Fruit fly (Drosophila melanogaster) whole organism, wandering third instar larva: ENCODE results near the gene Rel.

Source experiments
- Abd-B ChIP-seq: fragments of >200 bp; optimal IDR thresholded peaks from 2 replicates; lab custom pipeline; 2017; ENCODE audit warnings: missing biosample characterization, missing genetic modification characterization
- CG32264 ChIP-seq: fragments of 200-800 bp; sonication (Bioruptor generic); optimal IDR thresholded peaks from 2 replicates; lab custom pipeline; 2016; ENCODE audit warnings: missing biosample characterization, missing genetic modification characterization
- CG9705 ChIP-seq: fragments of 200-800 bp; sonication (Bioruptor generic); optimal IDR thresholded peaks from 2 replicates; lab custom pipeline; 2018; ENCODE audit warnings: missing biosample characterization, mild to moderate bottlenecking, missing genetic modification characterization
- CrebA ChIP-seq: fragments of 200-800 bp; sonication (Bioruptor generic); optimal IDR thresholded peaks from 2 replicates; lab custom pipeline; 2016; ENCODE audit warnings: missing biosample characterization, mild to moderate bottlenecking, missing genetic modification characterization, borderline replicate concordance
- Dfd ChIP-seq: fragments of >200 bp; optimal IDR thresholded peaks from 2 replicates; lab custom pipeline; 2017; ENCODE audit warnings: missing biosample characterization, missing genetic modification characterization
- Dif ChIP-seq: fragments of 200-275, 200-300 bp; sonication (Bioruptor generic); optimal IDR thresholded peaks from 2 replicates; lab custom pipeline; 2018; ENCODE audit warnings: missing biosample characterization, missing genetic modification characterization; ENCODE audit not compliant: partially characterized antibody
- GATAd ChIP-seq: sonication (Bioruptor generic); optimal IDR thresholded peaks from 2 replicates; lab custom pipeline; 2016; ENCODE audit warnings: missing biosample characterization, missing genetic modification characterization
- HLH106 ChIP-seq: fragments of 200-800 bp; optimal IDR thresholded peaks from 3 replicates; lab custom pipeline; 2019; ENCODE audit warnings: missing biosample characterization, mild to moderate bottlenecking, missing genetic modification characterization, moderate library complexity
- Hnf4 ChIP-seq: fragments of 200-800 bp; sonication (Bioruptor generic); optimal IDR thresholded peaks from 2 replicates; lab custom pipeline; 2016; ENCODE audit warnings: missing biosample characterization, mild to moderate bottlenecking, missing genetic modification characterization
- Hr78 ChIP-seq: fragments of >200 bp; optimal IDR thresholded peaks from 2 replicates; lab custom pipeline; 2017; ENCODE audit warnings: missing biosample characterization, missing genetic modification characterization
- Hr83 ChIP-seq: fragments of 200-300 bp; sonication (Bioruptor generic); optimal IDR thresholded peaks from 2 replicates; lab custom pipeline; 2016; ENCODE audit warnings: missing biosample characterization, mild to moderate bottlenecking, missing genetic modification characterization, moderate library complexity; ENCODE audit not compliant: poor library complexity, severe bottlenecking
- Jra ChIP-seq: sonication (Bioruptor generic); optimal IDR thresholded peaks from 2 replicates; lab custom pipeline; 2016; ENCODE audit warnings: missing biosample characterization, missing genetic modification characterization
- Mio ChIP-seq: sonication (Bioruptor generic); optimal IDR thresholded peaks from 2 replicates; lab custom pipeline; 2016; ENCODE audit warnings: missing biosample characterization, missing genetic modification characterization
- Myc ChIP-seq: fragments of >200 bp; optimal IDR thresholded peaks from 2 replicates; lab custom pipeline; 2017
- N ChIP-seq: fragments of >200 bp; optimal IDR thresholded peaks from 2 replicates; lab custom pipeline; 2018; ENCODE audit warnings: missing biosample characterization, missing external identifiers, missing genetic modification characterization
- OdsH ChIP-seq: fragments of 200-800 bp; sonication (Bioruptor generic); optimal IDR thresholded peaks from 2 replicates; lab custom pipeline; 2016; ENCODE audit warnings: missing biosample characterization, mild to moderate bottlenecking, missing genetic modification characterization
- Rel ChIP-seq, 2 experiments: fragments of 200-800 bp; sonication (Bioruptor generic) in 1 of 2; optimal IDR thresholded peaks; 2 replicates in 1 of 2; 3 replicates in 1 of 2; lab custom pipeline; 2016 to 2019; ENCODE audit warnings: mild to moderate bottlenecking in 2 of 2, missing biosample characterization in 2 of 2, missing genetic modification characterization in 2 of 2, moderate library complexity in 1 of 2
- Sp1 ChIP-seq: fragments of 200-800 bp; sonication (Bioruptor generic); optimal IDR thresholded peaks from 3 replicates; lab custom pipeline; 2019; ENCODE audit warnings: missing biosample characterization, mild to moderate bottlenecking, missing genetic modification characterization, moderate library complexity
- Vsx2 ChIP-seq: fragments of 200-300, 225-300 bp; sonication (Bioruptor generic); optimal IDR thresholded peaks from 2 replicates; lab custom pipeline; 2018; ENCODE audit warnings: missing biosample characterization, missing genetic modification characterization; ENCODE audit not compliant: partially characterized antibody
- br ChIP-seq: fragments of 200-800 bp; sonication (Bioruptor generic); optimal IDR thresholded peaks from 2 replicates; lab custom pipeline; 2016; ENCODE audit warnings: missing biosample characterization, missing genetic modification characterization
- brk ChIP-seq: fragments of 200-800 bp; sonication (Bioruptor generic); optimal IDR thresholded peaks from 2 replicates; lab custom pipeline; 2016; ENCODE audit warnings: missing biosample characterization, mild to moderate bottlenecking, missing genetic modification characterization
- dl ChIP-seq, 2 experiments: fragments of 175-275, 200-275 bp in 1 of 2; fragments of 200-275 bp in 1 of 2; sonication (Bioruptor generic); optimal IDR thresholded peaks; lab custom pipeline; 2018; ENCODE audit warnings: mild to moderate bottlenecking in 2 of 2, missing biosample characterization in 2 of 2, missing genetic modification characterization in 2 of 2, moderate library complexity in 2 of 2; ENCODE audit not compliant: partially characterized antibody in 2 of 2, insufficient read depth in 1 of 2
- dmrt93B ChIP-seq: fragments of 200-800 bp; sonication (Bioruptor generic); optimal IDR thresholded peaks from 2 replicates; lab custom pipeline; 2018; ENCODE audit warnings: missing biosample characterization, mild to moderate bottlenecking, missing genetic modification characterization
- dsf ChIP-seq: sonication (Bioruptor generic); optimal IDR thresholded peaks from 2 replicates; lab custom pipeline; 2016; ENCODE audit warnings: missing biosample characterization, missing genetic modification characterization, borderline replicate concordance
- ey ChIP-seq: fragments of 200-800 bp; sonication (Bioruptor generic); optimal IDR thresholded peaks from 2 replicates; lab custom pipeline; 2016; ENCODE audit warnings: missing biosample characterization, missing genetic modification characterization
- foxo ChIP-seq, 2 experiments: fragments of 200-800 bp; sonication (Bioruptor generic); optimal IDR thresholded peaks; 2 replicates in 1 of 2; 3 replicates in 1 of 2; lab custom pipeline; 2016 to 2017; ENCODE audit warnings: missing biosample characterization in 2 of 2, missing genetic modification characterization in 2 of 2
- fru ChIP-seq: fragments of 200-800 bp; sonication (Bioruptor generic); optimal IDR thresholded peaks from 3 replicates; lab custom pipeline; 2016; ENCODE audit warnings: missing biosample characterization, mild to moderate bottlenecking, missing genetic modification characterization
- h ChIP-seq: fragments of 200-800 bp; sonication (Bioruptor generic); optimal IDR thresholded peaks from 3 replicates; lab custom pipeline; 2016; ENCODE audit warnings: missing biosample characterization, mild to moderate bottlenecking, missing genetic modification characterization
- jim ChIP-seq: fragments of 175-275, 200-325 bp; sonication (Bioruptor generic); optimal IDR thresholded peaks from 2 replicates; lab custom pipeline; 2016; ENCODE audit warnings: missing biosample characterization, mild to moderate bottlenecking, missing genetic modification characterization
- lola ChIP-seq: fragments of >200 bp; optimal IDR thresholded peaks from 2 replicates; lab custom pipeline; 2017; ENCODE audit warnings: missing biosample characterization, missing genetic modification characterization
- pan ChIP-seq: fragments of >200 bp; optimal IDR thresholded peaks from 2 replicates; lab custom pipeline; 2017
- psq ChIP-seq: fragments of 200-800 bp; sonication (Bioruptor generic); optimal IDR thresholded peaks from 3 replicates; lab custom pipeline; 2017; ENCODE audit warnings: missing biosample characterization, mild to moderate bottlenecking, missing genetic modification characterization, moderate library complexity
- rgr ChIP-seq: fragments of 200-800 bp; sonication (Bioruptor generic); optimal IDR thresholded peaks from 3 replicates; lab custom pipeline; 2016; ENCODE audit warnings: missing biosample characterization, mild to moderate bottlenecking, missing genetic modification characterization
- sage ChIP-seq: fragments of 200-800 bp; sonication (Bioruptor generic); optimal IDR thresholded peaks from 2 replicates; lab custom pipeline; 2016; ENCODE audit warnings: missing biosample characterization, mild to moderate bottlenecking, missing genetic modification characterization
- sv ChIP-seq: fragments of 200-800 bp; sonication (Bioruptor generic); optimal IDR thresholded peaks from 3 replicates; lab custom pipeline; 2016; ENCODE audit warnings: missing biosample characterization, missing genetic modification characterization
- tai ChIP-seq: sonication (Bioruptor generic); optimal IDR thresholded peaks from 2 replicates; lab custom pipeline; 2016; ENCODE audit warnings: missing biosample characterization, missing genetic modification characterization
- usp ChIP-seq: fragments of >200 bp; optimal IDR thresholded peaks from 2 replicates; lab custom pipeline; 2017; ENCODE audit warnings: missing biosample characterization, missing genetic modification characterization
- woc ChIP-seq: sonication (Bioruptor generic); optimal IDR thresholded peaks from 2 replicates; lab custom pipeline; 2016; ENCODE audit warnings: missing biosample characterization, mild to moderate bottlenecking, missing genetic modification characterization

Rel gene

dm6 chr3R:9039448-9039847 is 8.3 kb downstream of the Rel start, which contains the start of gene neur:
Gene neur, minus strand, starts transcription at chr3R:9039471.
- peak; percentile 44 for TF ChIP-seq woc (GFP tag; lab: Kevin White, UChicago)
- TF ChIP-seq Rel (GFP tag; optimal IDR thresholded peaks at IDR 0.05; lab: Kevin White, UChicago): no peak
- no peak for TF ChIP-seq Rel (tag; optimal IDR thresholded peaks at IDR 0.05; lab: Kevin White, UChicago)
- TF ChIP-seq rgr: peak; percentile 34
- TF ChIP-seq h (GFP tag; lab: Kevin White, UChicago): peak; percentile 38
- peak; percentile 36 for TF ChIP-seq HLH106 (tag; lab: Kevin White, UChicago)
- peak; percentile 9 for TF ChIP-seq psq (GFP tag; lab: Kevin White, UChicago)
- no peak for TF ChIP-seq Jra (GFP tag; lab: Kevin White, UChicago)
- TF ChIP-seq CG9705: peak; percentile 10
- no peak for TF ChIP-seq CrebA (GFP tag; lab: Kevin White, UChicago)
- TF ChIP-seq Sp1 (GFP tag; lab: Kevin White, UChicago): peak; percentile 25
- no peak for TF ChIP-seq usp
- no peak for TF ChIP-seq CG32264 (GFP tag; lab: Kevin White, UChicago)
- TF ChIP-seq, all 38 proteins: peak for 7

- TF ChIP-seq Vsx2 (GFP tag; lab: Kevin White, UChicago) (no peak), CG9705 (peak; percentile 14), dmrt93B (GFP tag; lab: Kevin White, UChicago) (no peak), Sp1 (GFP tag; lab: Kevin White, UChicago) (peak; percentile 17), Hr83 (GFP tag; lab: Kevin White, UChicago) (peak; percentile 80), Abd-B (no peak), lola (GFP tag; lab: Kevin White, UChicago) (no peak), CrebA (GFP tag; lab: Kevin White, UChicago) (no peak), psq (GFP tag; lab: Kevin White, UChicago) (no peak), OdsH (GFP tag; lab: Kevin White, UChicago) (peak; percentile 8), dsf (GFP tag; lab: Kevin White, UChicago) (no peak), h (GFP tag; lab: Kevin White, UChicago) (peak; percentile 64), Jra (GFP tag; lab: Kevin White, UChicago) (peak; percentile 50), sv (GFP tag; lab: Kevin White, UChicago) (no peak), dl (GFP tag; optimal IDR thresholded peaks at IDR 0.05; lab: Kevin White, UChicago; ENCODE audit: insufficient read depth in 1 of 2, partially characterized antibody in 2 of 2) (no peak), CG32264 (GFP tag; lab: Kevin White, UChicago) (no peak), ey (GFP tag; lab: Kevin White, UChicago) (peak; percentile 29), Dfd (GFP tag; lab: Kevin White, UChicago) (no peak), Mio (GFP tag; lab: Kevin White, UChicago) (no peak), Dif (no peak), tai (no peak), pan (no peak), Hnf4 (GFP tag; lab: Kevin White, UChicago) (peak; percentile 69), GATAd (GFP tag; lab: Kevin White, UChicago) (no peak), HLH106 (tag; lab: Kevin White, UChicago) (peak; percentile 24), usp (no peak), brk (no peak), sage (GFP tag; lab: Kevin White, UChicago) (no peak), jim (GFP tag; lab: Kevin White, UChicago) (no peak), Rel (GFP tag; optimal IDR thresholded peaks at IDR 0.05; lab: Kevin White, UChicago) (no peak), Rel (tag; optimal IDR thresholded peaks at IDR 0.05; lab: Kevin White, UChicago) (no peak), woc (GFP tag; lab: Kevin White, UChicago) (peak; percentile 75), Hr78 (no peak), rgr (peak; percentile 50), N (no peak), foxo (GFP tag; optimal IDR thresholded peaks at IDR 0.05; lab: Kevin White, UChicago) (peak in 1 of 2 experiments; percentile 50), fru (GFP tag; lab: Kevin White, UChicago) (no peak), Myc (lab: Kevin White, UChicago) (no peak), br (GFP tag; lab: Kevin White, UChicago) (no peak)
Observed at dm6 chr3R:9038652-9039051, 9.1 kb downstream of the Rel start, which contains the start of gene hyx. Gene hyx, plus strand, starts transcription at chr3R:9038760.
